Worm (Caenorhabditis elegans) whole organism, young adult: ENCODE data around the gene ccar-1.
A peak's percentile ranks its signal among the peaks of the same experiment; 100 is the strongest.

Source experiments
- B0035.1 ChIP-seq: sonication (generic microtip); optimal IDR thresholded peaks from 2 replicates; lab custom pipeline; 2016; ENCODE audit warnings: missing genetic modification characterization, mild to moderate bottlenecking, missing compliant biosample characterization, missing genotype, missing genetic modification reagents
- B0336.3 ChIP-seq: fragments of 200-800 bp; sonication (Bioruptor generic); IDR thresholded peaks from 2 replicates; pipeline ENCODE4 v1.3.6; 2022; ENCODE audit warnings: missing genetic modification characterization, missing compliant biosample characterization
- C06A6.2 ChIP-seq: fragments of 200-800 bp; sonication (Bioruptor generic); conservative IDR thresholded peaks from 2 replicates; pipeline ENCODE4 v1.3.6; 2022; ENCODE audit warnings: missing genetic modification characterization, missing compliant biosample characterization
- F23B12.7 ChIP-seq: sonication (generic microtip); optimal IDR thresholded peaks from 2 replicates; lab custom pipeline; 2017; ENCODE audit warnings: missing genetic modification characterization, mild to moderate bottlenecking, missing compliant biosample characterization, antibody characterized with exemption, moderate library complexity; ENCODE audit not compliant: insufficient read depth
- F33H1.4 ChIP-seq: fragments of 200-800 bp; sonication (Bioruptor generic); IDR thresholded peaks from 2 replicates; pipeline ENCODE4 v1.3.6; 2022; ENCODE audit warnings: missing genetic modification reagents, missing genetic modification characterization, missing compliant biosample characterization
- F37B4.10 ChIP-seq: fragments of 200-800 bp; sonication (Bioruptor generic); IDR thresholded peaks from 2 replicates; pipeline ENCODE4 v1.3.6; 2022; ENCODE audit warnings: missing genetic modification characterization, missing compliant biosample characterization
- F39B2.1 ChIP-seq: fragments of 200-800 bp; sonication (Bioruptor generic); IDR thresholded peaks from 2 replicates; pipeline ENCODE4 v1.3.6; 2022; ENCODE audit warnings: missing genetic modification reagents, missing genetic modification characterization, missing compliant biosample characterization
- F49E8.2 ChIP-seq: sonication (generic microtip); optimal IDR thresholded peaks from 3 replicates; lab custom pipeline; 2017; ENCODE audit warnings: missing genetic modification characterization, mild to moderate bottlenecking, missing compliant biosample characterization, antibody characterized with exemption, moderate library complexity; ENCODE audit not compliant: insufficient read depth
- F55B11.4 ChIP-seq: sonication (generic microtip); optimal IDR thresholded peaks from 2 replicates; lab custom pipeline; 2016; ENCODE audit warnings: missing compliant biosample characterization, missing genetic modification characterization, borderline replicate concordance; ENCODE audit not compliant: insufficient read depth
- K11D2.4 ChIP-seq: fragments of 200-800 bp; sonication (Bioruptor generic); IDR thresholded peaks from 2 replicates; pipeline ENCODE4 v1.3.6; 2022; ENCODE audit warnings: missing genetic modification reagents, missing genetic modification characterization, missing compliant biosample characterization
- K12H6.12 ChIP-seq: fragments of 200-800 bp; sonication (Bioruptor generic); optimal IDR thresholded peaks from 2 replicates; lab custom pipeline; 2018; ENCODE audit warnings: mild to moderate bottlenecking, missing genetic modification characterization, missing compliant biosample characterization
- Y56A3A.18 ChIP-seq: fragments of 200-800 bp; sonication (Bioruptor generic); IDR thresholded peaks from 2 replicates; pipeline ENCODE4 v1.3.6; 2022; ENCODE audit warnings: missing genetic modification reagents, missing genetic modification characterization, missing compliant biosample characterization
- ZK185.1 ChIP-seq: sonication (generic microtip); optimal IDR thresholded peaks from 2 replicates; lab custom pipeline; 2016; ENCODE audit warnings: mild to moderate bottlenecking, missing genetic modification characterization, missing compliant biosample characterization; ENCODE audit not compliant: poor library complexity, severe bottlenecking
- aptf-2 ChIP-seq: fragments of 200-800 bp; sonication (Bioruptor generic); conservative IDR thresholded peaks from 2 replicates; pipeline ENCODE4 v1.3.6; 2022; ENCODE audit warnings: missing genetic modification reagents, missing genetic modification characterization, missing compliant biosample characterization
- atf-7 ChIP-seq: sonication (generic microtip); optimal IDR thresholded peaks from 2 replicates; lab custom pipeline; 2017; ENCODE audit warnings: mild to moderate bottlenecking, missing genetic modification characterization, missing compliant biosample characterization
- attf-3 ChIP-seq: fragments of 200-800 bp; sonication (Bioruptor generic); conservative IDR thresholded peaks from 2 replicates; pipeline ENCODE4 v1.3.6; 2022; ENCODE audit warnings: missing genetic modification reagents, missing genetic modification characterization, missing compliant biosample characterization
- attf-5 ChIP-seq: fragments of 200-800 bp; sonication (Bioruptor generic); optimal IDR thresholded peaks from 2 replicates; lab custom pipeline; 2018; ENCODE audit warnings: mild to moderate bottlenecking, missing genetic modification characterization, missing compliant biosample characterization
- bed-1 ChIP-seq: fragments of 200-800 bp; sonication (Bioruptor generic); IDR thresholded peaks from 2 replicates; pipeline ENCODE4 v1.3.6; 2022; ENCODE audit warnings: missing genetic modification reagents, missing genetic modification characterization, missing compliant biosample characterization
- ceh-91 ChIP-seq: fragments of 200-800 bp; sonication (Bioruptor generic); IDR thresholded peaks from 2 replicates; pipeline ENCODE4 v1.3.6; 2022; ENCODE audit warnings: missing genetic modification reagents, missing genetic modification characterization, missing compliant biosample characterization
- chd-7 ChIP-seq: sonication (generic microtip); optimal IDR thresholded peaks from 2 replicates; lab custom pipeline; 2016; ENCODE audit warnings: mild to moderate bottlenecking, missing genetic modification characterization, moderate library complexity, missing compliant biosample characterization
- dpff-1 ChIP-seq: sonication (generic microtip); optimal IDR thresholded peaks from 2 replicates; lab custom pipeline; 2017; ENCODE audit warnings: mild to moderate bottlenecking, missing genetic modification characterization, missing compliant biosample characterization
- dpl-1 ChIP-seq: fragments of 150-350 bp; optimal IDR thresholded peaks from 2 replicates; lab custom pipeline; 2014; ENCODE audit warnings: missing biosample characterization, missing genetic modification reagents, missing genetic modification characterization
- egl-18 ChIP-seq: fragments of 200-800 bp; sonication (Bioruptor generic); IDR thresholded peaks from 2 replicates; pipeline ENCODE4 v1.3.6; 2022; ENCODE audit warnings: missing genetic modification reagents, missing genetic modification characterization, missing compliant biosample characterization
- egl-44 ChIP-seq: fragments of 200-800 bp; sonication (Bioruptor generic); IDR thresholded peaks from 2 replicates; pipeline ENCODE4 v1.3.6; 2022; ENCODE audit warnings: missing genetic modification reagents, missing genetic modification characterization, missing compliant biosample characterization
- ets-4 ChIP-seq: fragments of 200-800 bp; sonication (Bioruptor generic); optimal IDR thresholded peaks from 2 replicates; lab custom pipeline; 2018; ENCODE audit warnings: mild to moderate bottlenecking, missing genetic modification characterization, missing compliant biosample characterization
- gei-17 ChIP-seq: fragments of 200-800 bp; sonication (Bioruptor generic); optimal IDR thresholded peaks from 2 replicates; lab custom pipeline; 2018; ENCODE audit warnings: mild to moderate bottlenecking, missing genetic modification characterization, missing compliant biosample characterization
- hlh-12 ChIP-seq: sonication (generic microtip); optimal IDR thresholded peaks from 2 replicates; lab custom pipeline; 2016; ENCODE audit warnings: missing genetic modification characterization, missing compliant biosample characterization
- hrde-1 ChIP-seq: sonication (generic microtip); optimal IDR thresholded peaks from 2 replicates; lab custom pipeline; 2016; ENCODE audit warnings: missing genetic modification characterization, mild to moderate bottlenecking, missing compliant biosample characterization, moderate library complexity, missing genotype, missing genetic modification reagents, borderline replicate concordance
- hsf-1 ChIP-seq: fragments of 200-800 bp; sonication (Bioruptor generic); IDR thresholded peaks from 2 replicates; pipeline ENCODE4 v1.3.6; 2022; ENCODE audit warnings: missing genetic modification reagents, missing genetic modification characterization, missing compliant biosample characterization
- let-607 ChIP-seq, 2 experiments: fragments of 200-800 bp in 1 of 2; sonication (Bioruptor generic) in 1 of 2; sonication (generic microtip) in 1 of 2; optimal IDR thresholded peaks; 2 replicates each; lab custom pipeline; 2016 to 2018; ENCODE audit warnings: mild to moderate bottlenecking in 2 of 2, missing compliant biosample characterization in 2 of 2, missing genetic modification characterization in 2 of 2, moderate library complexity in 2 of 2, missing genotype in 1 of 2
- lin-40 ChIP-seq: sonication (generic microtip); optimal IDR thresholded peaks from 2 replicates; lab custom pipeline; 2016; ENCODE audit warnings: missing genetic modification characterization, mild to moderate bottlenecking, missing compliant biosample characterization, missing genotype, missing genetic modification reagents
- lin-54 ChIP-seq: fragments of 200-800 bp; sonication (Bioruptor generic); optimal IDR thresholded peaks from 2 replicates; lab custom pipeline; 2018; ENCODE audit warnings: mild to moderate bottlenecking, missing genetic modification characterization, missing compliant biosample characterization
- madf-3 ChIP-seq: fragments of 200-800 bp; sonication (Bioruptor generic); IDR thresholded peaks from 2 replicates; pipeline ENCODE4 v1.3.6; 2022; ENCODE audit warnings: missing genetic modification reagents, missing genetic modification characterization, missing compliant biosample characterization
- mxl-1 ChIP-seq: sonication (generic microtip); optimal IDR thresholded peaks from 2 replicates; lab custom pipeline; 2016; ENCODE audit warnings: missing genetic modification characterization, missing compliant biosample characterization
- nhr-27 ChIP-seq: fragments of 200-800 bp; sonication (Bioruptor generic); optimal IDR thresholded peaks from 2 replicates; lab custom pipeline; 2018; ENCODE audit warnings: mild to moderate bottlenecking, missing genetic modification characterization, moderate library complexity, missing compliant biosample characterization
- rec-8 ChIP-seq, 2 experiments: sonication (generic microtip); optimal IDR thresholded peaks; 2 replicates each; lab custom pipeline; 2016; ENCODE audit warnings: mild to moderate bottlenecking in 2 of 2, missing genetic modification characterization in 2 of 2, missing genetic modification reagents in 2 of 2, missing genotype in 2 of 2, missing biosample characterization in 1 of 2, missing compliant biosample characterization in 1 of 2, moderate library complexity in 1 of 2
- sdz-38 ChIP-seq: sonication (generic microtip); optimal IDR thresholded peaks from 2 replicates; lab custom pipeline; 2016; ENCODE audit warnings: missing genotype, missing genetic modification characterization, missing compliant biosample characterization
- snpc-4 ChIP-seq, 5 experiments: fragments of 150-350 bp in 1 of 5; sonication (generic microtip) in 4 of 5; optimal IDR thresholded peaks; 2 replicates each; lab custom pipeline; 2014 to 2018; ENCODE audit warnings: missing genetic modification characterization in 5 of 5, missing biosample characterization in 3 of 5, antibody characterized with exemption in 2 of 5, mild to moderate bottlenecking in 2 of 5, missing compliant biosample characterization in 2 of 5, missing genotype in 2 of 5, moderate library complexity in 2 of 5, missing genetic modification reagents in 1 of 5
- sptf-2 ChIP-seq: fragments of 200-800 bp; sonication (Bioruptor generic); optimal IDR thresholded peaks from 2 replicates; lab custom pipeline; 2018; ENCODE audit warnings: mild to moderate bottlenecking, missing genetic modification characterization, missing compliant biosample characterization
- tbx-9 ChIP-seq: sonication (generic microtip); optimal IDR thresholded peaks from 2 replicates; lab custom pipeline; 2016; ENCODE audit warnings: borderline replicate concordance, missing genetic modification characterization, inconsistent platforms, missing compliant biosample characterization
- tlf-1 ChIP-seq: fragments of 200-800 bp; sonication (Bioruptor generic); optimal IDR thresholded peaks from 2 replicates; lab custom pipeline; 2018; ENCODE audit warnings: mild to moderate bottlenecking, missing genetic modification characterization, missing compliant biosample characterization
- zfh-2 ChIP-seq: fragments of 200-800 bp; sonication (Bioruptor generic); conservative IDR thresholded peaks from 2 replicates; pipeline ENCODE4 v1.3.6; 2022; ENCODE audit warnings: missing genetic modification reagents, missing genetic modification characterization, missing compliant biosample characterization
- zim-3 ChIP-seq: sonication (generic microtip); optimal IDR thresholded peaks from 2 replicates; lab custom pipeline; 2017; ENCODE audit warnings: mild to moderate bottlenecking, missing genetic modification characterization, moderate library complexity, missing compliant biosample characterization
- ztf-26 ChIP-seq: sonication (generic microtip); optimal IDR thresholded peaks from 2 replicates; lab custom pipeline; 2017; ENCODE audit warnings: missing genetic modification characterization, missing compliant biosample characterization
- ztf-6 ChIP-seq: fragments of 200-800 bp; sonication (Bioruptor generic); IDR thresholded peaks from 2 replicates; pipeline ENCODE4 v1.3.6; 2022; ENCODE audit warnings: missing genetic modification reagents, missing genetic modification characterization, missing compliant biosample characterization

Gene ccar-1

ce11 chrIV:14032620-14033501 is 38.5 kb upstream of the ccar-1 start (continued):
- TF ChIP-seq chd-7 (tag; lab: Kevin White, UChicago): peak; percentile 78
- no peak for TF ChIP-seq dpff-1 (tag; lab: Kevin White, UChicago)
- TF ChIP-seq F37B4.10 (GFP tag; lab: Robert Waterston, UW): no peak
- no peak for TF ChIP-seq zim-3 (tag; lab: Kevin White, UChicago)
- TF ChIP-seq attf-5 (GFP tag; lab: Kevin White, UChicago): peak; percentile 69
- TF ChIP-seq madf-3 (GFP tag; lab: Robert Waterston, UW): peak; percentile 83
- peak; percentile 96 for TF ChIP-seq hsf-1 (GFP tag; lab: Robert Waterston, UW)
- TF ChIP-seq lin-40 (tag; lab: Kevin White, UChicago): peak; percentile 89
- no peak for TF ChIP-seq hrde-1 (tag; lab: Kevin White, UChicago)
- TF ChIP-seq let-607 (tag; optimal IDR thresholded peaks at IDR 0.05; lab: Kevin White, UChicago): peak in 1 of 2 experiments; percentile 57
- peak; percentile 53 for TF ChIP-seq lin-54 (GFP tag; lab: Kevin White, UChicago)
- TF ChIP-seq ztf-26: peak; percentile 58
- no peak for TF ChIP-seq nhr-27 (tag; lab: Kevin White, UChicago)
- no peak for TF ChIP-seq F55B11.4 (tag; lab: Kevin White, UChicago)
- no peak for TF ChIP-seq zfh-2
- no peak for TF ChIP-seq egl-18 (GFP tag; lab: Robert Waterston, UW)
- no peak for TF ChIP-seq F39B2.1 (GFP tag; lab: Robert Waterston, UW)
- peak; percentile 74 for TF ChIP-seq atf-7 (tag; lab: Kevin White, UChicago)
- TF ChIP-seq F23B12.7 (tag; lab: Kevin White, UChicago): no peak
- no peak for TF ChIP-seq attf-3 (GFP tag; lab: Robert Waterston, UW)
- 0 out of 2 replicates have a peak, but pooled peaks have one; percentile 28 for TF ChIP-seq aptf-2 (GFP tag; lab: Robert Waterston, UW)
- TF ChIP-seq K12H6.12 (tag; lab: Kevin White, UChicago): peak; percentile 58
- peak; percentile 61 for TF ChIP-seq B0336.3
- no peak for TF ChIP-seq ceh-91 (GFP tag; lab: Robert Waterston, UW)
- TF ChIP-seq tbx-9 (tag; lab: Kevin White, UChicago): no peak
- peak; percentile 57 for TF ChIP-seq gei-17 (GFP tag; lab: Kevin White, UChicago)
- 0 out of 2 replicates have a peak, but pooled peaks have one; percentile 32 for TF ChIP-seq bed-1 (GFP tag; lab: Robert Waterston, UW)
- TF ChIP-seq F49E8.2 (tag; lab: Kevin White, UChicago): no peak
- TF ChIP-seq ets-4 (GFP tag; lab: Kevin White, UChicago): no peak
- no peak for TF ChIP-seq dpl-1 (GFP tag; lab: Kevin White, UChicago)
- TF ChIP-seq snpc-4 (GFP tag; optimal IDR thresholded peaks at IDR 0.05; lab: Kevin White, UChicago): peak; percentile 47
- TF ChIP-seq snpc-4 (tag; optimal IDR thresholded peaks at IDR 0.05; lab: Kevin White, UChicago): peak in 3 of 4 experiments; percentile 48 to 72 (median 61)
- no peak for TF ChIP-seq sptf-2 (GFP tag; lab: Kevin White, UChicago)
- TF ChIP-seq egl-44 (GFP tag; lab: Robert Waterston, UW): no peak
- peak; percentile 62; the same call in 1 of the 2 replicates for TF ChIP-seq K11D2.4 (GFP tag; lab: Robert Waterston, UW)
- TF ChIP-seq F33H1.4 (GFP tag; lab: Robert Waterston, UW): peak; percentile 25
- TF ChIP-seq B0035.1: no peak
- TF ChIP-seq rec-8 (tag; optimal IDR thresholded peaks at IDR 0.05; lab: Kevin White, UChicago): no peak
- peak; percentile 58 for TF ChIP-seq ZK185.1
- no peak for TF ChIP-seq hlh-12 (tag; lab: Kevin White, UChicago)
- no peak for TF ChIP-seq Y56A3A.18
- TF ChIP-seq ztf-6 (GFP tag; lab: Robert Waterston, UW): no peak
- no peak for TF ChIP-seq mxl-1
- TF ChIP-seq tlf-1 (GFP tag; lab: Kevin White, UChicago): peak; percentile 14
- TF ChIP-seq sdz-38 (tag; lab: Kevin White, UChicago): no peak
- TF ChIP-seq C06A6.2 (GFP tag; lab: Robert Waterston, UW): peak; percentile 76
